Worm (Caenorhabditis elegans) whole organism, late embryonic: ENCODE results near the gene rpl-2.

Experiments
- C08G9.2 ChIP-seq: sonication (generic microtip); optimal IDR thresholded peaks from 2 replicates; lab custom pipeline; 2016; ENCODE audit warnings: mild to moderate bottlenecking, missing genetic modification characterization, moderate library complexity, missing compliant biosample characterization
- C38D4.7 ChIP-seq: fragments of 200-800 bp; sonication (Bioruptor generic); optimal IDR thresholded peaks from 2 replicates; lab custom pipeline; 2018; ENCODE audit warnings: mild to moderate bottlenecking, missing genetic modification characterization, moderate library complexity, missing compliant biosample characterization
- K02D7.2 ChIP-seq: sonication (generic microtip); optimal IDR thresholded peaks from 2 replicates; lab custom pipeline; 2017; ENCODE audit warnings: mild to moderate bottlenecking, missing genetic modification characterization, missing compliant biosample characterization
- K09A11.1 ChIP-seq: sonication (generic microtip); optimal IDR thresholded peaks from 2 replicates; lab custom pipeline; 2017; ENCODE audit warnings: antibody characterized with exemption, mild to moderate bottlenecking, missing genetic modification characterization, missing compliant biosample characterization; ENCODE audit not compliant: insufficient read depth
- T23F11.4 ChIP-seq: fragments of 200-800 bp; sonication (Bioruptor generic); optimal IDR thresholded peaks from 2 replicates; lab custom pipeline; 2018; ENCODE audit warnings: mild to moderate bottlenecking, missing genetic modification characterization, missing compliant biosample characterization
- ceh-22 ChIP-seq: sonication (generic microtip); optimal IDR thresholded peaks from 2 replicates; lab custom pipeline; 2017; ENCODE audit warnings: missing biosample characterization, missing genetic modification characterization
- ceh-31 ChIP-seq: sonication (generic microtip); optimal IDR thresholded peaks from 2 replicates; lab custom pipeline; 2016; ENCODE audit warnings: missing genetic modification characterization, missing compliant biosample characterization
- ceh-34 ChIP-seq: sonication (generic microtip); optimal IDR thresholded peaks from 2 replicates; lab custom pipeline; 2016; ENCODE audit warnings: mild to moderate bottlenecking, missing genetic modification characterization, missing compliant biosample characterization
- ceh-45 ChIP-seq: fragments of 200-800 bp; sonication (Bioruptor generic); IDR thresholded peaks from 2 replicates; pipeline ENCODE4 v1.3.6; 2022; ENCODE audit warnings: missing genetic modification reagents, missing genetic modification characterization, missing compliant biosample characterization
- ceh-48 ChIP-seq: sonication (generic microtip); optimal IDR thresholded peaks from 2 replicates; lab custom pipeline; 2016; ENCODE audit warnings: missing genetic modification characterization, inconsistent platforms, missing compliant biosample characterization
- ceh-6 ChIP-seq: fragments of 200-800 bp; sonication (Bioruptor generic); optimal IDR thresholded peaks from 2 replicates; lab custom pipeline; 2018; ENCODE audit warnings: mild to moderate bottlenecking, missing genetic modification characterization, missing compliant biosample characterization
- che-1 ChIP-seq: sonication (generic microtip); optimal IDR thresholded peaks from 2 replicates; lab custom pipeline; 2016; ENCODE audit warnings: mild to moderate bottlenecking, missing genetic modification characterization, missing compliant biosample characterization
- dmd-4 ChIP-seq: sonication (generic microtip); optimal IDR thresholded peaks from 2 replicates; lab custom pipeline; 2016; ENCODE audit warnings: borderline replicate concordance, missing genetic modification characterization, missing compliant biosample characterization
- dve-1 ChIP-seq: sonication (generic microtip); optimal IDR thresholded peaks from 2 replicates; lab custom pipeline; 2017; ENCODE audit warnings: antibody characterized with exemption, mild to moderate bottlenecking, missing genetic modification characterization, missing compliant biosample characterization
- elt-2 ChIP-seq: sonication (generic microtip); optimal IDR thresholded peaks from 2 replicates; lab custom pipeline; 2016; ENCODE audit warnings: missing genetic modification reagents, missing genetic modification characterization, missing compliant biosample characterization
- elt-4 ChIP-seq: sonication (generic microtip); optimal IDR thresholded peaks from 2 replicates; lab custom pipeline; 2016; ENCODE audit warnings: missing genetic modification characterization, missing compliant biosample characterization
- fax-1 ChIP-seq: sonication (generic microtip); optimal IDR thresholded peaks from 2 replicates; lab custom pipeline; 2016; ENCODE audit warnings: missing genotype, missing genetic modification characterization, missing compliant biosample characterization
- fkh-10 ChIP-seq: fragments of 150-350 bp; optimal IDR thresholded peaks from 2 replicates; lab custom pipeline; 2014; ENCODE audit warnings: missing biosample characterization, missing genetic modification reagents, missing genetic modification characterization
- fkh-6 ChIP-seq: sonication (generic microtip); optimal IDR thresholded peaks from 2 replicates; lab custom pipeline; 2016; ENCODE audit warnings: missing genetic modification characterization, missing compliant biosample characterization
- hlh-13 ChIP-seq: fragments of 200-800 bp; sonication (Bioruptor generic); optimal IDR thresholded peaks from 2 replicates; lab custom pipeline; 2018; ENCODE audit warnings: mild to moderate bottlenecking, missing genetic modification characterization, missing compliant biosample characterization
- hlh-30 ChIP-seq: sonication (generic microtip); optimal IDR thresholded peaks from 2 replicates; lab custom pipeline; 2017; ENCODE audit warnings: antibody characterized with exemption, missing genetic modification characterization, missing compliant biosample characterization; ENCODE audit not compliant: insufficient read depth
- hlh-6 ChIP-seq: sonication (generic microtip); optimal IDR thresholded peaks from 2 replicates; lab custom pipeline; 2016; ENCODE audit warnings: missing genotype, missing genetic modification characterization, missing compliant biosample characterization
- hlh-8 ChIP-seq: sonication (generic microtip); optimal IDR thresholded peaks from 2 replicates; lab custom pipeline; 2016; ENCODE audit warnings: missing genotype, missing genetic modification characterization, missing compliant biosample characterization
- lim-6 ChIP-seq: sonication (generic microtip); optimal IDR thresholded peaks from 2 replicates; lab custom pipeline; 2016; ENCODE audit warnings: missing genetic modification characterization, missing compliant biosample characterization
- madf-2 ChIP-seq: sonication (generic microtip); optimal IDR thresholded peaks from 2 replicates; lab custom pipeline; 2017; ENCODE audit warnings: missing genetic modification characterization, missing compliant biosample characterization
- nfya-1 ChIP-seq: sonication (generic microtip); optimal IDR thresholded peaks from 2 replicates; lab custom pipeline; 2017; ENCODE audit warnings: missing genetic modification characterization, mild to moderate bottlenecking, missing compliant biosample characterization, antibody characterized with exemption, moderate library complexity
- npax-4 ChIP-seq: sonication (generic microtip); optimal IDR thresholded peaks from 2 replicates; lab custom pipeline; 2016; ENCODE audit warnings: missing genetic modification characterization, missing compliant biosample characterization
- odd-2 ChIP-seq: sonication (generic microtip); optimal IDR thresholded peaks from 2 replicates; lab custom pipeline; 2017; ENCODE audit warnings: antibody characterized with exemption, mild to moderate bottlenecking, missing genetic modification characterization, missing compliant biosample characterization
- pag-3 ChIP-seq: sonication (generic microtip); optimal IDR thresholded peaks from 2 replicates; lab custom pipeline; 2016; ENCODE audit warnings: missing compliant biosample characterization, missing genetic modification characterization, borderline replicate concordance
- pax-1 ChIP-seq: fragments of 150-350 bp; optimal IDR thresholded peaks from 2 replicates; lab custom pipeline; 2014; ENCODE audit warnings: missing biosample characterization, missing genetic modification characterization
- pha-2 ChIP-seq: sonication (generic microtip); optimal IDR thresholded peaks from 2 replicates; lab custom pipeline; 2017; ENCODE audit warnings: mild to moderate bottlenecking, missing genetic modification characterization, missing compliant biosample characterization
- pha-4 ChIP-seq: fragments of 150-350 bp; optimal IDR thresholded peaks from 2 replicates; lab custom pipeline; 2018; ENCODE audit warnings: missing biosample characterization, missing genetic modification reagents, missing genetic modification characterization
- pros-1 ChIP-seq: fragments of 150-350 bp; optimal IDR thresholded peaks from 2 replicates; lab custom pipeline; 2014; ENCODE audit warnings: missing biosample characterization, missing genetic modification reagents, missing genetic modification characterization
- rnt-1 ChIP-seq: sonication (generic microtip); optimal IDR thresholded peaks from 2 replicates; lab custom pipeline; 2016; ENCODE audit warnings: missing genetic modification characterization, missing compliant biosample characterization
- sdc-2 ChIP-seq: sonication (generic microtip); optimal IDR thresholded peaks from 2 replicates; lab custom pipeline; 2016; ENCODE audit warnings: missing genotype, missing genetic modification characterization, missing compliant biosample characterization
- syd-9 ChIP-seq: sonication (generic microtip); optimal IDR thresholded peaks from 2 replicates; lab custom pipeline; 2016; ENCODE audit warnings: mild to moderate bottlenecking, missing genetic modification characterization, moderate library complexity, missing compliant biosample characterization
- tbx-2 ChIP-seq: sonication (generic microtip); optimal IDR thresholded peaks from 2 replicates; lab custom pipeline; 2016; ENCODE audit warnings: missing genetic modification characterization, missing compliant biosample characterization
- tbx-7 ChIP-seq: sonication (generic microtip); optimal IDR thresholded peaks from 2 replicates; lab custom pipeline; 2016; ENCODE audit warnings: missing genotype, missing genetic modification characterization, missing compliant biosample characterization
- unc-3 ChIP-seq, 2 experiments: fragments of 200-800 bp in 1 of 2; sonication (Bioruptor generic) in 1 of 2; sonication (generic microtip) in 1 of 2; conservative IDR thresholded peaks in 1 of 2; optimal IDR thresholded peaks in 1 of 2; 2 replicates each; pipeline versions ENCODE4 v1.3.6 to Lab custom; 2016 to 2022; ENCODE audit warnings: missing compliant biosample characterization in 2 of 2, missing genetic modification characterization in 2 of 2, missing genetic modification reagents in 1 of 2
- unc-42 ChIP-seq: sonication (generic microtip); optimal IDR thresholded peaks from 2 replicates; lab custom pipeline; 2016; ENCODE audit warnings: missing genotype, missing genetic modification characterization, missing compliant biosample characterization
- unc-55 ChIP-seq: sonication (generic microtip); optimal IDR thresholded peaks from 2 replicates; lab custom pipeline; 2017; ENCODE audit warnings: missing biosample characterization, missing genetic modification reagents, missing genetic modification characterization
- ztf-16 ChIP-seq: sonication (generic microtip); optimal IDR thresholded peaks from 2 replicates; lab custom pipeline; 2017; ENCODE audit warnings: missing genetic modification characterization, missing compliant biosample characterization

Gene rpl-2

ce11 chrV:20453811-20454210 is 25.7 kb upstream of the rpl-2 start, which contains the start of gene srd-70:
Gene srd-70 (plus strand): TSS chrV:20454111.
- no peak for TF ChIP-seq K09A11.1 (tag; lab: Kevin White, UChicago)
- no peak for TF ChIP-seq fkh-10 (GFP tag; lab: Kevin White, UChicago)
- no peak for TF ChIP-seq che-1
- TF ChIP-seq ceh-48 = no peak
- TF ChIP-seq, all 69 proteins: peak for 0

- TF ChIP-seq C08G9.2 (tag; lab: Kevin White, UChicago) = no peak
- TF ChIP-seq sdc-2 (tag; lab: Kevin White, UChicago) = peak; percentile 25
- TF ChIP-seq hlh-6 (tag; lab: Kevin White, UChicago) = peak; percentile 12
- TF ChIP-seq, all 69 proteins: peak for 2
Measured at ce11 chrV:20455637-20456036, 23.9 kb upstream of the rpl-2 start.

ce11 chrV:20457155-20457554 is 22.3 kb upstream of the rpl-2 start:
- TF ChIP-seq pag-3 (tag; lab: Kevin White, UChicago) (no peak), rnt-1 (tag; lab: Kevin White, UChicago) (no peak), unc-55 (GFP tag; lab: Kevin White, UChicago) (peak; percentile 7), tbx-7 (no peak), ceh-48 (peak; percentile 83), tbx-2 (peak; percentile 22), hlh-30 (tag; lab: Kevin White, UChicago) (peak; percentile 35), ztf-16 (tag; lab: Kevin White, UChicago) (no peak), nfya-1 (tag; lab: Kevin White, UChicago) (peak; percentile 17), pros-1 (no peak), ceh-31 (peak; percentile 10)

- TF ChIP-seq dmd-4 = no peak
Measured at ce11 chrV:20460808-20461207, 18.7 kb upstream of the rpl-2 start, which contains the start of gene B0250.18. Gene B0250.18 (minus strand): TSS chrV:20460908.

DNA sequence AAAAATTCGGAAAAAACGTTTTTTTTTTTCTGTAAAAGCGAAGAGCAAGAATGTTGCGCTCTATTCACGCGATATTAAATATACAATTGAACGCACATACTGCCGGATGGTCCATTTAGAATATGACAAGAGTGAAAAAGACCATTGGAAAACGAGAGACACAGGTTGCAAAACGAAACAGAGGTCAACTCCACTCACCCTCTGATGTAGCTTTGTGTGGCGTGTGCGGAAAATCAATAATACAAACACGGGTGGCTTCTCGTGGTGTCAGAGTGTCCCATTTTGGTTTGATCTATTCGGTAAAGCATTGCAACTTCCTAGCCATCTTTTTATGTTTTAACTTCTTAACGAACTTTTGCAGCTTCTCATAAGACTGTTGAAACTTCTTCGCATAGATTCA is 14.7 kb upstream of the rpl-2 start:
- TF ChIP-seq fkh-6 (tag; lab: Kevin White, UChicago) = no peak
- no peak for TF ChIP-seq ceh-6 (GFP tag; lab: Kevin White, UChicago)
- TF ChIP-seq lim-6 (tag; lab: Kevin White, UChicago) = no peak
- peak; percentile 12 for TF ChIP-seq nfya-1 (tag; lab: Kevin White, UChicago)
- no peak for TF ChIP-seq pha-2
- peak; percentile 41 for TF ChIP-seq unc-55 (GFP tag; lab: Kevin White, UChicago)
- no peak for TF ChIP-seq unc-3 (GFP tag; conservative IDR thresholded peaks at IDR 0.05; lab: Robert Waterston, UW)
- no peak for TF ChIP-seq unc-3 (tag; optimal IDR thresholded peaks at IDR 0.05; lab: Kevin White, UChicago)
- no peak for TF ChIP-seq tbx-2
- TF ChIP-seq pag-3 (tag; lab: Kevin White, UChicago) = no peak
- no peak for TF ChIP-seq K02D7.2 (tag; lab: Kevin White, UChicago)
- no peak for TF ChIP-seq hlh-13 (GFP tag; lab: Kevin White, UChicago)
- no peak for TF ChIP-seq C08G9.2 (tag; lab: Kevin White, UChicago)
- TF ChIP-seq dve-1 (tag; lab: Kevin White, UChicago) = no peak
- TF ChIP-seq npax-4 = no peak
- no peak for TF ChIP-seq fkh-10 (GFP tag; lab: Kevin White, UChicago)
- TF ChIP-seq hlh-8 (tag; lab: Kevin White, UChicago) = no peak
- no peak for TF ChIP-seq syd-9 (tag; lab: Kevin White, UChicago)
- no peak for TF ChIP-seq elt-2 (tag; lab: Kevin White, UChicago)
- no peak for TF ChIP-seq dmd-4
- no peak for TF ChIP-seq ceh-22
- TF ChIP-seq ceh-31 = peak; percentile 49
- TF ChIP-seq tbx-7 = no peak
- no peak for TF ChIP-seq ceh-45
- no peak for TF ChIP-seq fax-1 (tag; lab: Kevin White, UChicago)
- TF ChIP-seq che-1 = no peak
- TF ChIP-seq elt-4 (tag; lab: Kevin White, UChicago) = no peak
- no peak for TF ChIP-seq ceh-34 (tag; lab: Kevin White, UChicago)
- peak; percentile 40 for TF ChIP-seq hlh-30 (tag; lab: Kevin White, UChicago)
- TF ChIP-seq odd-2 (tag; lab: Kevin White, UChicago) = no peak
- no peak for TF ChIP-seq pha-4
- no peak for TF ChIP-seq pax-1 (tag; lab: Kevin White, UChicago)
- no peak for TF ChIP-seq madf-2 (tag; lab: Kevin White, UChicago)
- TF ChIP-seq C38D4.7 (GFP tag; lab: Kevin White, UChicago) = no peak
- TF ChIP-seq T23F11.4 = no peak
- TF ChIP-seq unc-42 (tag; lab: Kevin White, UChicago) = peak; percentile 2
- TF ChIP-seq sdc-2 (tag; lab: Kevin White, UChicago) = no peak
- peak; percentile 80 for TF ChIP-seq ceh-48
